Worm (Caenorhabditis elegans) whole organism, mixed stage, embryonic: ENCODE data around the gene eyg-1.

Source experiments
- blmp-1 ChIP-seq: fragments of 150-350 bp; optimal IDR thresholded peaks from 2 replicates; lab custom pipeline; 2014; ENCODE audit warnings: missing biosample characterization, missing genetic modification characterization
- ceh-83 ChIP-seq: fragments of 200-800 bp; sonication (Bioruptor generic); optimal IDR thresholded peaks from 2 replicates; lab custom pipeline; 2018; ENCODE audit warnings: mild to moderate bottlenecking, missing genetic modification characterization, missing compliant biosample characterization
- ces-1 ChIP-seq: fragments of 150-350 bp; optimal IDR thresholded peaks from 2 replicates; lab custom pipeline; 2014; ENCODE audit warnings: missing biosample characterization, missing genetic modification reagents, missing genetic modification characterization
- elt-3 ChIP-seq: fragments of 150-350 bp; optimal IDR thresholded peaks from 2 replicates; lab custom pipeline; 2014; ENCODE audit warnings: missing biosample characterization, missing genetic modification characterization
- lin-13 ChIP-seq: fragments of 150-350 bp; optimal IDR thresholded peaks from 2 replicates; lab custom pipeline; 2014; ENCODE audit warnings: missing biosample characterization, missing genetic modification characterization
- mep-1 ChIP-seq: fragments of 150-350 bp; optimal IDR thresholded peaks from 2 replicates; lab custom pipeline; 2017; ENCODE audit warnings: missing biosample characterization, missing genetic modification reagents, missing genetic modification characterization, inconsistent platforms
- nhr-237 ChIP-seq: fragments of 150-350 bp; optimal IDR thresholded peaks from 2 replicates; lab custom pipeline; 2014; ENCODE audit warnings: missing biosample characterization, missing genetic modification characterization
- nhr-28 ChIP-seq: fragments of 150-350 bp; optimal IDR thresholded peaks from 2 replicates; lab custom pipeline; 2014; ENCODE audit warnings: missing biosample characterization, missing genetic modification characterization
- nhr-76 ChIP-seq: sonication (generic microtip); optimal IDR thresholded peaks from 2 replicates; lab custom pipeline; 2017; ENCODE audit warnings: missing biosample characterization, missing genetic modification characterization
- pha-4 ChIP-seq: fragments of 150-350 bp; optimal IDR thresholded peaks from 2 replicates; lab custom pipeline; 2018; ENCODE audit warnings: missing biosample characterization, missing genetic modification reagents, missing genetic modification characterization
- snpc-4 ChIP-seq: fragments of 150-350 bp; optimal IDR thresholded peaks from 2 replicates; lab custom pipeline; 2014; ENCODE audit warnings: missing biosample characterization, missing genetic modification characterization
- unc-120 ChIP-seq: sonication (generic microtip); optimal IDR thresholded peaks from 2 replicates; lab custom pipeline; 2017; ENCODE audit warnings: missing genetic modification characterization, missing compliant biosample characterization; ENCODE audit not compliant: poor library complexity, severe bottlenecking
- unc-62 ChIP-seq: fragments of 150-350 bp; optimal IDR thresholded peaks from 2 replicates; lab custom pipeline; 2014; ENCODE audit warnings: missing biosample characterization, missing genetic modification reagents, missing genetic modification characterization
- ztf-11 ChIP-seq: fragments of 150-350 bp; optimal IDR thresholded peaks from 2 replicates; lab custom pipeline; 2014; ENCODE audit warnings: missing biosample characterization, missing genetic modification characterization

ce11 chrII:9874508-9875229 is 46.9 kb upstream of the eyg-1 start, which contains the start of the genes chil-2 and ctsa-3.2:
- no peak for TF ChIP-seq unc-120
- no peak for TF ChIP-seq ces-1 (GFP tag; lab: Kevin White, UChicago)
- TF ChIP-seq ztf-11: no peak
- no peak for TF ChIP-seq blmp-1
- TF ChIP-seq nhr-237: no peak
- TF ChIP-seq unc-62 (GFP tag; lab: Kevin White, UChicago): no peak
- TF ChIP-seq nhr-28 (tag; lab: Kevin White, UChicago): no peak
- no peak for TF ChIP-seq ceh-83
- no peak for TF ChIP-seq snpc-4
- TF ChIP-seq nhr-76 (tag; lab: Kevin White, UChicago): no peak
- TF ChIP-seq elt-3 (tag; lab: Kevin White, UChicago): no peak
- no peak for TF ChIP-seq pha-4
- no peak for TF ChIP-seq lin-13 (tag; lab: Kevin White, UChicago)
- TF ChIP-seq mep-1 (tag; lab: Kevin White, UChicago): no peak
